Worm (Caenorhabditis elegans) whole organism, L1 larva: ENCODE results near the gene F18E9.4.

Source experiments
- C04F5.9 ChIP-seq: sonication (generic microtip); optimal IDR thresholded peaks from 2 replicates; lab custom pipeline; 2016; ENCODE audit warnings: missing genetic modification characterization, missing compliant biosample characterization
- C16A3.4 ChIP-seq: fragments of 150-350 bp; optimal IDR thresholded peaks from 2 replicates; lab custom pipeline; 2014; ENCODE audit warnings: missing biosample characterization, missing genetic modification characterization
- C34B4.2 ChIP-seq: sonication (generic microtip); optimal IDR thresholded peaks from 2 replicates; lab custom pipeline; 2017; ENCODE audit warnings: mild to moderate bottlenecking, missing genetic modification characterization, missing compliant biosample characterization
- Y116A8C.19 ChIP-seq: sonication (generic microtip); optimal IDR thresholded peaks from 2 replicates; lab custom pipeline; 2016; ENCODE audit warnings: missing compliant biosample characterization, missing genetic modification characterization, borderline replicate concordance
- aha-1 ChIP-seq: fragments of 150-350 bp; optimal IDR thresholded peaks from 2 replicates; lab custom pipeline; 2014; ENCODE audit warnings: missing biosample characterization, missing genetic modification characterization
- alr-1 ChIP-seq: fragments of 200-800 bp; sonication (Bioruptor generic); optimal IDR thresholded peaks from 2 replicates; lab custom pipeline; 2018; ENCODE audit warnings: borderline replicate concordance, mild to moderate bottlenecking, missing genetic modification characterization, missing compliant biosample characterization
- ama-1 ChIP-seq: fragments of 150-350 bp; optimal IDR thresholded peaks from 2 replicates; lab custom pipeline; 2014
- blmp-1 ChIP-seq: fragments of 150-350 bp; optimal IDR thresholded peaks from 2 replicates; lab custom pipeline; 2014; ENCODE audit warnings: missing biosample characterization, missing genetic modification characterization
- ceh-63 ChIP-seq: fragments of 200-800 bp; sonication (Bioruptor generic); optimal IDR thresholded peaks from 2 replicates; lab custom pipeline; 2018; ENCODE audit warnings: mild to moderate bottlenecking, missing genetic modification characterization, missing compliant biosample characterization
- ceh-82 ChIP-seq, 3 experiments: fragments of 150-350 bp in 1 of 3; sonication (generic microtip) in 2 of 3; optimal IDR thresholded peaks; 2 replicates each; lab custom pipeline; 2014 to 2017; ENCODE audit warnings: missing biosample characterization in 3 of 3, missing genetic modification characterization in 3 of 3
- ces-1 ChIP-seq: fragments of 150-350 bp; optimal IDR thresholded peaks from 2 replicates; lab custom pipeline; 2014; ENCODE audit warnings: missing biosample characterization, missing genetic modification reagents, missing genetic modification characterization
- dsc-1 ChIP-seq: sonication (generic microtip); optimal IDR thresholded peaks from 2 replicates; lab custom pipeline; 2016; ENCODE audit warnings: mild to moderate bottlenecking, missing genetic modification characterization, missing compliant biosample characterization
- efl-1 ChIP-seq, 4 experiments: fragments of 150-350 bp; optimal IDR thresholded peaks in 3 of 4; peaks in 1 of 4; 1 replicate in 1 of 4; 2 replicates in 3 of 4; lab custom pipeline; 2014; ENCODE audit warnings: missing biosample characterization in 2 of 4, missing genetic modification characterization in 2 of 4, missing genetic modification reagents in 2 of 4
- egl-27 ChIP-seq, 2 experiments: fragments of 150-350 bp in 1 of 2; sonication (generic microtip); optimal IDR thresholded peaks; 3 replicates each; lab custom pipeline; 2017 to 2018; ENCODE audit warnings: missing biosample characterization in 2 of 2, missing genetic modification characterization in 2 of 2, missing genetic modification reagents in 2 of 2
- elt-3 ChIP-seq, 6 experiments: fragments of 150-350 bp in 1 of 6; sonication (generic microtip); optimal IDR thresholded peaks; 2 replicates each; lab custom pipeline; 2017 to 2018; ENCODE audit warnings: missing biosample characterization in 6 of 6, missing genetic modification characterization in 6 of 6, inconsistent platforms in 1 of 6
- ets-5 ChIP-seq: fragments of 200-800 bp; sonication (Bioruptor generic); IDR thresholded peaks from 2 replicates; pipeline ENCODE4 v1.3.6; 2022; ENCODE audit warnings: missing genetic modification characterization, missing compliant biosample characterization
- fkh-4 ChIP-seq: sonication (generic microtip); optimal IDR thresholded peaks from 2 replicates; lab custom pipeline; 2016; ENCODE audit warnings: missing compliant biosample characterization, missing genetic modification characterization, borderline replicate concordance
- fkh-8 ChIP-seq: sonication (generic microtip); optimal IDR thresholded peaks from 2 replicates; lab custom pipeline; 2016; ENCODE audit warnings: mild to moderate bottlenecking, missing genetic modification characterization, missing compliant biosample characterization
- grh-1 ChIP-seq: fragments of 200-800 bp; sonication (Bioruptor generic); IDR thresholded peaks from 2 replicates; pipeline ENCODE4 v1.3.6; 2022; ENCODE audit warnings: missing genetic modification reagents, missing genetic modification characterization, missing compliant biosample characterization
- hlh-4 ChIP-seq: sonication (generic microtip); optimal IDR thresholded peaks from 2 replicates; lab custom pipeline; 2016; ENCODE audit warnings: mild to moderate bottlenecking, missing genetic modification characterization, missing compliant biosample characterization
- hpl-2 ChIP-seq: fragments of 150-350 bp; optimal IDR thresholded peaks from 2 replicates; lab custom pipeline; 2014; ENCODE audit warnings: missing biosample characterization, missing genetic modification reagents, missing genetic modification characterization
- irx-1 ChIP-seq: sonication (generic microtip); optimal IDR thresholded peaks from 2 replicates; lab custom pipeline; 2016; ENCODE audit warnings: missing genetic modification characterization, missing compliant biosample characterization
- lin-14 ChIP-seq: fragments of 200-800 bp; sonication (Bioruptor generic); optimal IDR thresholded peaks from 2 replicates; lab custom pipeline; 2018; ENCODE audit warnings: mild to moderate bottlenecking, missing genetic modification characterization, moderate library complexity, missing compliant biosample characterization
- lin-35 ChIP-seq, 2 experiments: fragments of 150-350 bp; optimal IDR thresholded peaks; 2 replicates each; lab custom pipeline; 2014; ENCODE audit warnings: missing biosample characterization in 2 of 2, missing genetic modification characterization in 2 of 2, missing genetic modification reagents in 2 of 2
- lsy-2 ChIP-seq, 2 experiments: fragments of 150-350 bp; optimal IDR thresholded peaks; 2 replicates each; lab custom pipeline; 2014; ENCODE audit warnings: missing biosample characterization in 2 of 2, missing genetic modification characterization in 2 of 2
- mab-9 ChIP-seq: fragments of 200-800 bp; sonication (Bioruptor generic); IDR thresholded peaks from 2 replicates; pipeline ENCODE4 v1.3.6; 2022; ENCODE audit warnings: missing genetic modification reagents, missing genetic modification characterization, missing compliant biosample characterization
- mdl-1 ChIP-seq, 2 experiments: fragments of 150-350 bp; optimal IDR thresholded peaks; 2 replicates each; lab custom pipeline; 2014 to 2017; ENCODE audit warnings: missing biosample characterization in 2 of 2, missing genetic modification characterization in 2 of 2, inconsistent platforms in 1 of 2
- mep-1 ChIP-seq: fragments of 150-350 bp; optimal IDR thresholded peaks from 2 replicates; lab custom pipeline; 2014; ENCODE audit warnings: missing biosample characterization, missing genetic modification characterization
- nhr-11 ChIP-seq: fragments of 150-350 bp; optimal IDR thresholded peaks from 2 replicates; lab custom pipeline; 2014; ENCODE audit warnings: missing biosample characterization, missing genetic modification characterization
- nhr-19 ChIP-seq: fragments of 200-800 bp; sonication (Bioruptor generic); conservative IDR thresholded peaks from 2 replicates; pipeline ENCODE4 v1.3.6; 2022; ENCODE audit warnings: missing genetic modification characterization, missing compliant biosample characterization
- nhr-20 ChIP-seq: sonication (generic microtip); optimal IDR thresholded peaks from 2 replicates; lab custom pipeline; 2016; ENCODE audit warnings: mild to moderate bottlenecking, missing genetic modification characterization, missing compliant biosample characterization
- nhr-47 ChIP-seq: sonication (generic microtip); optimal IDR thresholded peaks from 2 replicates; lab custom pipeline; 2016; ENCODE audit warnings: mild to moderate bottlenecking, missing genetic modification characterization, moderate library complexity, missing compliant biosample characterization
- nhr-77 ChIP-seq: fragments of 150-350 bp; optimal IDR thresholded peaks from 2 replicates; lab custom pipeline; 2014; ENCODE audit warnings: missing biosample characterization, missing genetic modification characterization
- nhr-84 ChIP-seq: sonication (generic microtip); optimal IDR thresholded peaks from 2 replicates; lab custom pipeline; 2017; ENCODE audit warnings: missing biosample characterization, missing genetic modification characterization
- nhr-85 ChIP-seq: sonication (generic microtip); peaks from one replicate; lab custom pipeline; 2016; ENCODE audit warnings: missing genetic modification characterization, inconsistent platforms, missing compliant biosample characterization
- nhr-90 ChIP-seq: sonication (generic microtip); optimal IDR thresholded peaks from 2 replicates; lab custom pipeline; 2016; ENCODE audit warnings: mild to moderate bottlenecking, missing genetic modification characterization, missing compliant biosample characterization; ENCODE audit not compliant: poor library complexity
- pag-3 ChIP-seq: sonication (generic microtip); optimal IDR thresholded peaks from 2 replicates; lab custom pipeline; 2017; ENCODE audit warnings: missing genetic modification characterization, mild to moderate bottlenecking, missing compliant biosample characterization, antibody characterized with exemption, borderline replicate concordance; ENCODE audit not compliant: insufficient read depth
- snpc-4 ChIP-seq: fragments of 150-350 bp; optimal IDR thresholded peaks from 2 replicates; lab custom pipeline; 2014; ENCODE audit warnings: missing biosample characterization, missing genetic modification characterization
- snu-23 ChIP-seq: sonication (generic microtip); optimal IDR thresholded peaks from 2 replicates; lab custom pipeline; 2016; ENCODE audit warnings: missing genetic modification characterization, missing compliant biosample characterization
- swsn-7 ChIP-seq: sonication (generic microtip); optimal IDR thresholded peaks from 2 replicates; lab custom pipeline; 2016; ENCODE audit warnings: missing genetic modification characterization, missing compliant biosample characterization
- tbx-2 ChIP-seq: sonication (generic microtip); optimal IDR thresholded peaks from 2 replicates; lab custom pipeline; 2016; ENCODE audit warnings: missing genetic modification characterization, missing compliant biosample characterization
- unc-62 ChIP-seq: fragments of 150-350 bp; optimal IDR thresholded peaks from 2 replicates; lab custom pipeline; 2014; ENCODE audit warnings: missing biosample characterization, missing genetic modification reagents, missing genetic modification characterization
- unc-86 ChIP-seq: sonication (generic microtip); optimal IDR thresholded peaks from 2 replicates; lab custom pipeline; 2016; ENCODE audit warnings: missing genetic modification characterization, missing compliant biosample characterization
- unc-98 ChIP-seq: fragments of 200-800 bp; sonication (Bioruptor generic); IDR thresholded peaks from 2 replicates; pipeline ENCODE4 v1.3.6; 2022; ENCODE audit warnings: missing genetic modification characterization, missing compliant biosample characterization
- ztf-11 ChIP-seq, 2 experiments: sonication (generic microtip); optimal IDR thresholded peaks; 2 replicates each; lab custom pipeline; 2016 to 2017; ENCODE audit warnings: missing genetic modification characterization in 2 of 2, missing biosample characterization in 1 of 2, missing compliant biosample characterization in 1 of 2

F18E9.4 gene

DNA sequence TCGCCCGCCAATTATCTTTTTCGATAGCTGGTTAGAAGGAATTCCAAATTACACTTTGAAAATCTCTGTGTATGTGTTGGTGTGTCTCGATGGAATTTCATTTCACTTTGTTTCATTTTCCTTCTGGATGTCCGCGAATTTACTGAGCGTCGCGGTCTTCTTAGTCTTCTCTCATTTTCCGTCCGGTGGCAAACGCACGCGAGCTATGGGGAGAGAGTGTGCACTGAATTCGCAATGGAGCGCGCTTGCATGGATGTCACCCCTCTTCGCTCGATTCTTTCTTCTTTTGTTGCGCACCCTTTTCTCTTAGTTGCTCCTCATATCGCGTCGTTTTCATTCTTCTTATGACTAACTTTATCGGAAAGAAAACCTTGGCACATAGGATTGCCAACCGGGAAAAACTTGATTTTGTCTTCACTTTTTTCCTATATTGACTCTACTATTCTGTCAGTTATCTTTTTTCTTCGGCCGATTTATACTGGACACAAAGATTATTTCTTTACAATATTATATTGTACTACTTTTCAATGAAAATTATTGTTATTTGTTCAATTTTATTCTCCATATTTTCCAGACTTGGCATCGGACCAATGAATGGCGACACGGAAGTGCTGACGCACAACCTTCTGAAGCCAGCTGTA is 28.5 kb upstream of the F18E9.4 start, which contains the start of gene dhhc-14 (continued):
- TF ChIP-seq efl-1 (optimal IDR thresholded peaks at IDR 0.05; lab: Kevin White, UChicago) (peak in 1 of 2 experiments; percentile 28), efl-1 (GFP tag; optimal IDR thresholded peaks at IDR 0.05 in 1 of 2; lab: Kevin White, UChicago) (peak in 1 of 2 experiments; percentile 21), dsc-1 (tag; lab: Kevin White, UChicago) (peak; percentile 37), alr-1 (tag; lab: Kevin White, UChicago) (no peak), snpc-4 (no peak), nhr-77 (tag; lab: Kevin White, UChicago) (peak; percentile 20), pag-3 (no peak), blmp-1 (peak; percentile 48), aha-1 (no peak), hpl-2 (GFP tag; lab: Kevin White, UChicago) (no peak), lin-35 (GFP tag; optimal IDR thresholded peaks at IDR 0.05; lab: Kevin White, UChicago) (peak; percentile 26 to 41), lsy-2 (tag; optimal IDR thresholded peaks at IDR 0.05; lab: Kevin White, UChicago) (peak; percentile 31 to 55), lin-14 (GFP tag; lab: Kevin White, UChicago) (peak; percentile 72), ama-1 (lab: Kevin White, UChicago) (no peak), C16A3.4 (tag; lab: Kevin White, UChicago) (peak; percentile 57), nhr-85 (tag; lab: Kevin White, UChicago) (no peak), hlh-4 (tag; lab: Kevin White, UChicago) (no peak), Y116A8C.19 (tag; lab: Kevin White, UChicago) (no peak), snu-23 (GFP tag; lab: Kevin White, UChicago) (peak; percentile 56), unc-86 (no peak), unc-98 (GFP tag; lab: Robert Waterston, UW) (no peak), grh-1 (GFP tag; lab: Robert Waterston, UW) (no peak), mab-9 (GFP tag; lab: Robert Waterston, UW) (no peak), swsn-7 (tag; lab: Kevin White, UChicago) (peak; percentile 41), nhr-47 (tag; lab: Kevin White, UChicago) (peak; percentile 44), nhr-20 (tag; lab: Kevin White, UChicago) (peak; percentile 16), elt-3 (tag; optimal IDR thresholded peaks at IDR 0.05; lab: Kevin White, UChicago) (no peak), nhr-19 (peak; percentile 33; the same call in 1 of the 2 replicates), ceh-63 (no peak), ets-5 (no peak), nhr-11 (no peak), unc-62 (GFP tag; lab: Kevin White, UChicago) (no peak), C34B4.2 (tag; lab: Kevin White, UChicago) (no peak), tbx-2 (tag; lab: Kevin White, UChicago) (peak; percentile 32)

DNA sequence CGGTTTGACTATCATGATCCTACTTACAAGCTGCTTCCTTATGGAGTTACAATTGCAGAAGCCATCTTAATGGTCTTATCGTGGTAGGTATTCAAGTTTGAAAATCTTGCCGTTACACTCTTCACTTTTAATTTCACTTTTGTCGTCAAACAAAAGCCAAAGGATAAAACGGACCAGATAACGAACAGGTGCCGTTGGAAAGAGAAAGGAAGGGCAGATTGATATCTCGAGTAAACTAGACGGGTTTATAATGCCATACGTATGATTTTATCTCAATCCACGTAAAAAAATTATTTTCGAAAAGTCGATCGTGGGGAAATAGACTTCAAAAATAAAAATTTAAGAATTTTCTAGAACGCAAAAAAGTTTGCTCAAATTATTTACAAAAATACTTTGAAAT is 26.3 kb upstream of the F18E9.4 start:
- peak; percentile 76 for TF ChIP-seq blmp-1
- no peak for TF ChIP-seq C04F5.9
- TF ChIP-seq, all 84 proteins: peak for 1

DNA sequence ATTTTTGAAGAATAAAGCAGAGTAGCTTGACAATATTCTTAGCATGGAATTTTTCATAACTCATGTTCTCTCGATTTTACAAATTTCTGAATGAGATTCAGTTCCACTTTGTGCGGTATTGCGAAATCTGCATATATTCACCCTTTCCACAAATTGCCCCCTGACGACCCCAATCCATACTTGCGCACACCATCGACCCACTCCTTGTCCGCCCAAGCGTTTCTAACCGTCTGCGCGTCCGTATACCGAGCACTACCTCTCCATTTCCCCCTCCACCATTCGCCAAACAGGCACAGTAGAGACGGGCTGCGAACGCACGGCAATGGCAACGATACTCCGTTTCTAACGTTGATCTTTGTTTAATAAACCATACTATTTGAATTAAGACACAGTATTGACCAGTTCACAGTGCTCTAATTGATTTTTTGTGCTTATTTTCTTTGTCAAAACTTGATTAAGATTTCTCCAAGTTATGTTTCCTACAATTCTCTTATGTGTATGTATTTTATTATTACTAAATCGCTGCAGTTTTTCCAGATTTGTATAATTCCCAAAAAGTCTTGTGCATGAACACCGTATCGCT is 23.6 kb upstream of the F18E9.4 start, which contains the start of gene utx-1:
utx-1 (plus strand) TSS at position 533 of the 583 bp plus-strand sequence.
- TF ChIP-seq nhr-19 (peak; percentile 23; the same call in 1 of the 2 replicates), ztf-11 (tag; optimal IDR thresholded peaks at IDR 0.05; lab: Kevin White, UChicago) (peak in 1 of 2 experiments; percentile 37), mep-1 (tag; lab: Kevin White, UChicago) (peak; percentile 21), blmp-1 (peak; percentile 4), egl-27 (tag; optimal IDR thresholded peaks at IDR 0.05; lab: Kevin White, UChicago) (no peak), nhr-84 (tag; lab: Kevin White, UChicago) (no peak), ceh-82 (tag; optimal IDR thresholded peaks at IDR 0.05; lab: Kevin White, UChicago) (peak in 1 of 3 experiments; percentile 9), efl-1 (optimal IDR thresholded peaks at IDR 0.05; lab: Kevin White, UChicago) (peak in 1 of 2 experiments; percentile 24), efl-1 (GFP tag; optimal IDR thresholded peaks at IDR 0.05 in 1 of 2; lab: Kevin White, UChicago) (no peak), Y116A8C.19 (tag; lab: Kevin White, UChicago) (no peak), dsc-1 (tag; lab: Kevin White, UChicago) (peak; percentile 26), lin-14 (GFP tag; lab: Kevin White, UChicago) (peak; percentile 59), fkh-8 (peak; percentile 26), nhr-90 (tag; lab: Kevin White, UChicago) (peak; percentile 28), fkh-4 (tag; lab: Kevin White, UChicago) (no peak), nhr-85 (tag; lab: Kevin White, UChicago) (peak; percentile 55), irx-1 (tag; lab: Kevin White, UChicago) (no peak), mdl-1 (tag; optimal IDR thresholded peaks at IDR 0.05; lab: Kevin White, UChicago) (peak in 1 of 2 experiments; percentile 12), nhr-47 (tag; lab: Kevin White, UChicago) (peak; percentile 28), mab-9 (GFP tag; lab: Robert Waterston, UW) (0 out of 2 replicates have a peak, but pooled peaks have one; percentile 21), ets-5 (no peak), ces-1 (no peak), nhr-20 (tag; lab: Kevin White, UChicago) (peak; percentile 31), unc-86 (peak; percentile 13)
